Fruit fly (Drosophila melanogaster): ENCODE results near the gene Nepl21.

The Nepl21 gene

dm6 chr3R:28883434-28883833 is at the start of gene Nepl21:
TSS of gene Nepl21 (plus strand) at chr3R:28883693.
- TF ChIP-seq CG14711 (tag; optimal IDR thresholded peaks at IDR 0.05) = no peak
- TF ChIP-seq pad (GFP tag; optimal IDR thresholded peaks at IDR 0.05) = no peak
- no peak for TF ChIP-seq CG1620 (GFP tag; optimal IDR thresholded peaks at IDR 0.05)
- no peak for TF ChIP-seq cic (GFP tag; optimal IDR thresholded peaks at IDR 0.05)
- no peak for TF ChIP-seq Clk (GFP tag; optimal IDR thresholded peaks at IDR 0.05)
- no peak for TF ChIP-seq Crg-1 (GFP tag; optimal IDR thresholded peaks at IDR 0.05)
- no peak for TF ChIP-seq CG5204 (GFP tag; optimal IDR thresholded peaks at IDR 0.05)
- no peak for TF ChIP-seq CG7045 (GFP tag; optimal IDR thresholded peaks at IDR 0.05)
- TF ChIP-seq Mnt (GFP tag; optimal IDR thresholded peaks at IDR 0.05) = no peak
- TF ChIP-seq tj (GFP tag; optimal IDR thresholded peaks at IDR 0.05) = no peak
- no peak for TF ChIP-seq Hr96 (GFP tag; optimal IDR thresholded peaks at IDR 0.05)
- TF ChIP-seq CG12768 (GFP tag; optimal IDR thresholded peaks at IDR 0.05) = no peak
- TF ChIP-seq bab1 (GFP tag; optimal IDR thresholded peaks at IDR 0.05) = no peak
- TF ChIP-seq ovo (GFP tag; optimal IDR thresholded peaks at IDR 0.05) = no peak

dm6 chr3R:28840620-28841019 is 42.9 kb upstream of the Nepl21 start:
- TF ChIP-seq CG12768 (GFP tag; optimal IDR thresholded peaks at IDR 0.05) (no peak), pad (GFP tag; optimal IDR thresholded peaks at IDR 0.05) (no peak), kay (GFP tag; ENCODE audit: borderline replicate concordance) (no peak), CG1620 (GFP tag; optimal IDR thresholded peaks at IDR 0.05) (no peak), CG5204 (GFP tag; optimal IDR thresholded peaks at IDR 0.05) (no peak), Hr96 (GFP tag; optimal IDR thresholded peaks at IDR 0.05) (no peak), CG14711 (tag; optimal IDR thresholded peaks at IDR 0.05) (no peak), tj (GFP tag; optimal IDR thresholded peaks at IDR 0.05) (no peak), CG33017 (tag; optimal IDR thresholded peaks at IDR 0.05) (no peak), CG7045 (GFP tag; optimal IDR thresholded peaks at IDR 0.05) (no peak)

- TF ChIP-seq Crg-1 (GFP tag; optimal IDR thresholded peaks at IDR 0.05) = no peak
Measured at dm6 chr3R:28841968-28842367, 41.5 kb upstream of the Nepl21 start.

dm6 chr3R:28842431-28842830 is 41.1 kb upstream of the Nepl21 start:
- TF ChIP-seq ovo (GFP tag; optimal IDR thresholded peaks at IDR 0.05) (no peak), CG12768 (GFP tag; optimal IDR thresholded peaks at IDR 0.05) (no peak), CG11617 (GFP tag; optimal IDR thresholded peaks at IDR 0.05) (no peak), cic (GFP tag; optimal IDR thresholded peaks at IDR 0.05) (peak; percentile 4)

dm6 chr3R:28843776-28844610 is 39.5 kb upstream of the Nepl21 start:
- TF ChIP-seq tj (GFP tag; optimal IDR thresholded peaks at IDR 0.05) (peak; percentile 61), toe (GFP tag; optimal IDR thresholded peaks at IDR 0.05) (no peak)

- TF ChIP-seq bab1 (GFP tag; optimal IDR thresholded peaks at IDR 0.05) (peak; percentile 17), ovo (GFP tag; optimal IDR thresholded peaks at IDR 0.05) (peak; percentile 64), pad (GFP tag; optimal IDR thresholded peaks at IDR 0.05) (no peak), Clk (GFP tag; optimal IDR thresholded peaks at IDR 0.05) (peak; percentile 6), kay (GFP tag; ENCODE audit: borderline replicate concordance) (no peak), toe (GFP tag; optimal IDR thresholded peaks at IDR 0.05) (peak; percentile 71), CG1620 (GFP tag; optimal IDR thresholded peaks at IDR 0.05) (peak; percentile 1), Mnt (GFP tag; optimal IDR thresholded peaks at IDR 0.05) (peak; percentile 59), CG12768 (GFP tag; optimal IDR thresholded peaks at IDR 0.05) (peak; percentile 69), cic (GFP tag; optimal IDR thresholded peaks at IDR 0.05) (peak; percentile 36), CG11617 (GFP tag; optimal IDR thresholded peaks at IDR 0.05) (peak; percentile 37), CG33017 (tag; optimal IDR thresholded peaks at IDR 0.05) (peak; percentile 1), CG14711 (tag; optimal IDR thresholded peaks at IDR 0.05) (peak; percentile 28), cnc (optimal IDR thresholded peaks at IDR 0.05) (no peak), Crg-1 (GFP tag; optimal IDR thresholded peaks at IDR 0.05) (peak; percentile 9), CG5204 (GFP tag; optimal IDR thresholded peaks at IDR 0.05) (peak; percentile 62), CG7045 (GFP tag; optimal IDR thresholded peaks at IDR 0.05) (peak; percentile 22), Hr96 (GFP tag; optimal IDR thresholded peaks at IDR 0.05) (no peak), CG7101 (tag; optimal IDR thresholded peaks at IDR 0.05) (peak; percentile 36), tj (GFP tag; optimal IDR thresholded peaks at IDR 0.05) (no peak)
Measured at dm6 chr3R:28844611-28845376, 38.7 kb upstream of the Nepl21 start, which contains the start of the genes Apc and spg. TSS of gene Apc (minus strand) at chr3R:28844748. TSS of gene spg (plus strand) at chr3R:28845270.

dm6 chr3R:28845377-28845876 is 38.1 kb upstream of the Nepl21 start:
- TF ChIP-seq CG7101 (tag; optimal IDR thresholded peaks at IDR 0.05) (no peak), tj (GFP tag; optimal IDR thresholded peaks at IDR 0.05) (peak; percentile 31)
